Fruit fly (Drosophila melanogaster) whole organism, embryonic: Measurements from ENCODE around the gene CG11668.

ENCODE experiments used
- Antp ChIP-seq: fragments of 200-800 bp; sonication (Bioruptor generic); optimal IDR thresholded peaks from 3 replicates; lab custom pipeline; 2016; ENCODE audit warnings: missing biosample characterization, missing genetic modification characterization
- Atf6 ChIP-seq: fragments of 200-800 bp; sonication (Bioruptor generic); IDR thresholded peaks from 2 replicates; pipeline ENCODE4 v1.3.6; 2022; ENCODE audit warnings: missing biosample characterization, missing genetic modification characterization
- CG11723 ChIP-seq: fragments of 200-800 bp; sonication (Bioruptor generic); optimal IDR thresholded peaks from 2 replicates; lab custom pipeline; 2017; ENCODE audit warnings: missing biosample characterization, mild to moderate bottlenecking, missing genetic modification characterization
- CG13894 ChIP-seq: fragments of 200-800 bp; sonication (Bioruptor generic); optimal IDR thresholded peaks from 3 replicates; lab custom pipeline; 2018; ENCODE audit warnings: missing biosample characterization, mild to moderate bottlenecking, missing genetic modification characterization, moderate library complexity
- CG15073 ChIP-seq: fragments of 200-800 bp; sonication (Bioruptor generic); optimal IDR thresholded peaks from 2 replicates; lab custom pipeline; 2016; ENCODE audit warnings: missing biosample characterization, missing genetic modification characterization
- CG15479 ChIP-seq: fragments of 200-800 bp; sonication (Bioruptor generic); optimal IDR thresholded peaks from 3 replicates; lab custom pipeline; 2019; ENCODE audit warnings: missing biosample characterization, mild to moderate bottlenecking, missing genetic modification characterization, moderate library complexity
- CG15514 ChIP-seq: fragments of 200-800 bp; sonication (Bioruptor generic); optimal IDR thresholded peaks from 3 replicates; lab custom pipeline; 2017; ENCODE audit warnings: missing biosample characterization, missing genetic modification characterization, mild to moderate bottlenecking, moderate library complexity, missing genetic modification reagents
- CG17912 ChIP-seq: fragments of 200-800 bp; sonication (Bioruptor generic); optimal IDR thresholded peaks from 2 replicates; lab custom pipeline; 2018; ENCODE audit warnings: missing biosample characterization, mild to moderate bottlenecking, missing genetic modification characterization
- CG1792 ChIP-seq: fragments of 200-800 bp; sonication (Bioruptor generic); optimal IDR thresholded peaks from 2 replicates; lab custom pipeline; 2016; ENCODE audit warnings: missing biosample characterization, missing genetic modification characterization
- CG18764 ChIP-seq: fragments of 200-800 bp; sonication (Bioruptor generic); optimal IDR thresholded peaks from 3 replicates; lab custom pipeline; 2016; ENCODE audit warnings: missing biosample characterization, missing genetic modification characterization
- CG31224 ChIP-seq: fragments of 200-800 bp; sonication (Bioruptor generic); IDR thresholded peaks from 2 replicates; pipeline ENCODE4 v1.3.6; 2022; ENCODE audit warnings: missing biosample characterization, missing genetic modification characterization
- CG31441 ChIP-seq: fragments of 200-800 bp; sonication (Bioruptor generic); IDR thresholded peaks from 2 replicates; pipeline ENCODE4 v1.3.6; 2022; ENCODE audit warnings: missing biosample characterization, missing genetic modification characterization
- CG4730 ChIP-seq: fragments of 200-800 bp; sonication (Bioruptor generic); IDR thresholded peaks from 2 replicates; pipeline ENCODE4 v1.3.6; 2022; ENCODE audit warnings: missing biosample characterization, missing genetic modification characterization
- CG4820 ChIP-seq: fragments of 200-800 bp; sonication (Bioruptor generic); optimal IDR thresholded peaks from 3 replicates; lab custom pipeline; 2016; ENCODE audit warnings: missing biosample characterization, missing genetic modification characterization
- CG6689 ChIP-seq: fragments of 200-800 bp; sonication (Bioruptor generic); IDR thresholded peaks from 2 replicates; pipeline ENCODE4 v1.3.6; 2022; ENCODE audit warnings: missing biosample characterization, missing genetic modification characterization
- CG7745 ChIP-seq: fragments of 200-800 bp; sonication (Bioruptor generic); optimal IDR thresholded peaks from 2 replicates; lab custom pipeline; 2018; ENCODE audit warnings: missing biosample characterization, mild to moderate bottlenecking, missing genetic modification characterization, moderate library complexity
- CG8281 ChIP-seq: fragments of 200-800 bp; sonication (Bioruptor generic); optimal IDR thresholded peaks from 2 replicates; lab custom pipeline; 2018; ENCODE audit warnings: missing biosample characterization, mild to moderate bottlenecking, missing genetic modification characterization, moderate library complexity
- Dad ChIP-seq: fragments of 200-800 bp; sonication (Bioruptor generic); optimal IDR thresholded peaks from 3 replicates; lab custom pipeline; 2016; ENCODE audit warnings: missing biosample characterization, missing genetic modification characterization
- Ets65A ChIP-seq: fragments of 200-800 bp; sonication (Bioruptor generic); peaks from one replicate; lab custom pipeline; 2016; ENCODE audit warnings: missing biosample characterization, missing genetic modification characterization
- Fer2 ChIP-seq: fragments of 200-800 bp; sonication (Bioruptor generic); optimal IDR thresholded peaks from 2 replicates; lab custom pipeline; 2018; ENCODE audit warnings: missing biosample characterization, mild to moderate bottlenecking, missing genetic modification characterization, moderate library complexity
- Gug ChIP-seq: fragments of 200-800 bp; sonication (Bioruptor generic); IDR thresholded peaks from 4 replicates; pipeline ENCODE4 v1.3.6; 2022; ENCODE audit warnings: missing biosample characterization, missing genetic modification characterization
- HmgZ ChIP-seq: fragments of 200-800 bp; sonication (Bioruptor generic); optimal IDR thresholded peaks from 2 replicates; lab custom pipeline; 2018; ENCODE audit warnings: missing biosample characterization, mild to moderate bottlenecking, missing genetic modification characterization
- Hmr ChIP-seq: fragments of 200-800 bp; sonication (Bioruptor generic); optimal IDR thresholded peaks from 3 replicates; lab custom pipeline; 2017; ENCODE audit warnings: mild to moderate bottlenecking, missing biosample characterization, missing genetic modification reagents, missing genetic modification characterization
- Hr39 ChIP-seq: fragments of >200 bp; optimal IDR thresholded peaks from 2 replicates; lab custom pipeline; 2017
- Kr ChIP-seq: fragments of 200-800 bp; sonication (Bioruptor generic); optimal IDR thresholded peaks from 2 replicates; lab custom pipeline; 2017; ENCODE audit warnings: missing biosample characterization, mild to moderate bottlenecking, missing genetic modification characterization
- Lhr ChIP-seq: fragments of 200-800 bp; sonication (Bioruptor generic); optimal IDR thresholded peaks from 3 replicates; lab custom pipeline; 2017; ENCODE audit warnings: mild to moderate bottlenecking, missing biosample characterization, missing genetic modification reagents, missing genetic modification characterization
- Lim3 ChIP-seq: fragments of 200-800 bp; sonication (Bioruptor generic); IDR thresholded peaks from 2 replicates; pipeline ENCODE4 v1.3.6; 2022; ENCODE audit warnings: missing biosample characterization, missing genetic modification characterization
- Myb ChIP-seq: fragments of 200-800 bp; sonication (Bioruptor generic); optimal IDR thresholded peaks from 2 replicates; lab custom pipeline; 2016; ENCODE audit warnings: missing biosample characterization, missing genetic modification characterization
- Ravus ChIP-seq: fragments of 200-800 bp; sonication (Bioruptor generic); IDR thresholded peaks from 2 replicates; pipeline ENCODE4 v1.3.6; 2022; ENCODE audit warnings: missing biosample characterization, missing genetic modification characterization
- Ssrp ChIP-seq: fragments of 200-800 bp; sonication (Bioruptor generic); optimal IDR thresholded peaks from 2 replicates; lab custom pipeline; 2018; ENCODE audit warnings: missing biosample characterization, mild to moderate bottlenecking, missing genetic modification characterization, moderate library complexity
- bcd ChIP-seq: fragments of 200-800 bp; sonication (Bioruptor generic); optimal IDR thresholded peaks from 2 replicates; lab custom pipeline; 2017; ENCODE audit warnings: missing biosample characterization, mild to moderate bottlenecking, missing genetic modification characterization
- chn ChIP-seq: fragments of 200-800 bp; sonication (Bioruptor generic); optimal IDR thresholded peaks from 2 replicates; lab custom pipeline; 2016; ENCODE audit warnings: missing biosample characterization, missing genetic modification characterization
- ci ChIP-seq: fragments of 200-800 bp; sonication (Bioruptor generic); IDR thresholded peaks from 3 replicates; pipeline ENCODE4 v1.3.6; 2022; ENCODE audit warnings: missing biosample characterization, missing genetic modification characterization
- dpn ChIP-seq, 2 experiments: fragments of 200-800 bp; sonication (Bioruptor generic); optimal IDR thresholded peaks; 3 replicates each; lab custom pipeline; 2016; ENCODE audit warnings: missing biosample characterization in 2 of 2, missing genetic modification characterization in 2 of 2
- en ChIP-seq: fragments of 200-800 bp; sonication (Bioruptor generic); optimal IDR thresholded peaks from 2 replicates; lab custom pipeline; 2016; ENCODE audit warnings: missing biosample characterization, missing genetic modification characterization
- gsb ChIP-seq: fragments of 200-800 bp; sonication (Bioruptor generic); IDR thresholded peaks from 2 replicates; pipeline ENCODE4 v1.3.6; 2022; ENCODE audit warnings: missing biosample characterization, missing genetic modification characterization
- hbn ChIP-seq: fragments of 200-800 bp; sonication (Bioruptor generic); IDR thresholded peaks from 2 replicates; pipeline ENCODE4 v1.3.6; 2022; ENCODE audit warnings: missing biosample characterization, missing genetic modification characterization; ENCODE audit not compliant: partially characterized antibody
- inv ChIP-seq: fragments of 200-800 bp; sonication (Bioruptor generic); IDR thresholded peaks from 2 replicates; pipeline ENCODE4 v1.3.6; 2022; ENCODE audit warnings: missing biosample characterization, missing genetic modification characterization; ENCODE audit not compliant: partially characterized antibody
- jigr1 ChIP-seq: fragments of 200-800 bp; sonication (Bioruptor generic); IDR thresholded peaks from 3 replicates; pipeline ENCODE4 v1.3.6; 2022; ENCODE audit warnings: missing biosample characterization, missing genetic modification characterization
- lmd ChIP-seq: fragments of 200-800 bp; sonication (Bioruptor generic); IDR thresholded peaks from 2 replicates; pipeline ENCODE4 v1.3.6; 2022; ENCODE audit warnings: missing biosample characterization, missing genetic modification characterization
- nerfin-2 ChIP-seq: fragments of 200-800 bp; sonication (Bioruptor generic); IDR thresholded peaks from 2 replicates; pipeline ENCODE4 v1.3.6; 2022; ENCODE audit warnings: missing biosample characterization, missing genetic modification characterization; ENCODE audit not compliant: partially characterized antibody
- pfk ChIP-seq: fragments of 200-800 bp; sonication (Bioruptor generic); optimal IDR thresholded peaks from 2 replicates; lab custom pipeline; 2018; ENCODE audit warnings: missing biosample characterization, mild to moderate bottlenecking, missing genetic modification characterization, moderate library complexity
- run ChIP-seq: fragments of 200-800 bp; sonication (Bioruptor generic); optimal IDR thresholded peaks from 3 replicates; lab custom pipeline; 2018; ENCODE audit warnings: missing biosample characterization, mild to moderate bottlenecking, missing genetic modification characterization
- sob ChIP-seq: fragments of 200-800 bp; sonication (Bioruptor generic); IDR thresholded peaks from 2 replicates; pipeline ENCODE4 v1.3.6; 2022; ENCODE audit warnings: missing biosample characterization, missing genetic modification characterization
- tin ChIP-seq: fragments of 200-800 bp; sonication (Bioruptor generic); optimal IDR thresholded peaks from 3 replicates; lab custom pipeline; 2016; ENCODE audit warnings: missing biosample characterization, missing genetic modification characterization
- tx ChIP-seq: fragments of 200-800 bp; sonication (Bioruptor generic); optimal IDR thresholded peaks from 2 replicates; lab custom pipeline; 2016; ENCODE audit warnings: missing biosample characterization, missing genetic modification characterization
- vvl ChIP-seq: fragments of 200-800 bp; sonication (Bioruptor generic); IDR thresholded peaks from 2 replicates; pipeline ENCODE4 v1.3.6; 2022; ENCODE audit warnings: missing biosample characterization, missing genetic modification characterization
- wor ChIP-seq: fragments of 200-800 bp; sonication (Bioruptor generic); IDR thresholded peaks from 2 replicates; pipeline ENCODE4 v1.3.6; 2022; ENCODE audit warnings: missing biosample characterization, missing genetic modification characterization
- zen ChIP-seq: fragments of 200-800 bp; sonication (Bioruptor generic); optimal IDR thresholded peaks from 3 replicates; lab custom pipeline; 2018; ENCODE audit warnings: missing biosample characterization, mild to moderate bottlenecking, missing genetic modification characterization, moderate library complexity

Gene CG11668

dm6 chr3R:13078263-13078662 is 40.1 kb downstream of the CG11668 start (continued):
- TF ChIP-seq hbn (GFP tag; lab: Robert Waterston, UW) (no peak), ci (GFP tag; lab: Robert Waterston, UW) (peak; percentile 54; the same call in 2 of the 3 replicates), Lhr (peak; percentile 90)

DNA sequence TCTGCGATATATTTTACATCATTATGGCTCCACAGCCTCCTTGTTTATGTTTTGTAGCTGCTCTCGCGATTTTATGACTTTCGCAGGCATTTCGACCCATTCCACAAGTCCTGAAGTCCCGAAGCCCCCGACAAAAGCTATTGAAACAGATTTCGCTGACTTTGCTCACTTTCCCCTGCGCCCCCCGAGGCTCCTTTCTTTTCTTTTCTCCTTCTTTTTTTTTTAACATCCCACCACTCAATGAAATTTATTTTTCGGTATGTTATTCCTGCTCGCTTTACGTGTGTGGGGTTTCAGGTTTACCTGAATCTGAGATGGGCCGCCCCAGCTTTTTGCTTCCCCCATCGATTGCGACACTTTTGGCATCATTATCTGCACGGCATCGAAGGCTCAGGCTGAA is 44.2 kb downstream of the CG11668 start:
- no peak for TF ChIP-seq Antp (GFP tag; lab: Kevin White, UChicago)
- TF ChIP-seq CG13894: peak; percentile 82
- TF ChIP-seq Hr39 (lab: Kevin White, UChicago): peak; percentile 83
- TF ChIP-seq Ets65A (GFP tag; lab: Kevin White, UChicago): peak; percentile 91

dm6 chr3R:13085924-13086323 is 47.7 kb downstream of the CG11668 start, which contains the start of gene CG43063:
TSS of gene CG43063 (plus strand) at chr3R:13086224.
- no peak for TF ChIP-seq gsb (GFP tag; lab: Robert Waterston, UW)
- no peak for TF ChIP-seq Ravus (GFP tag; lab: Robert Waterston, UW)
- TF ChIP-seq Fer2 (tag; lab: Kevin White, UChicago): no peak
- TF ChIP-seq CG15479: no peak
- no peak for TF ChIP-seq Lim3 (GFP tag; lab: Robert Waterston, UW)
- no peak for TF ChIP-seq CG6689 (GFP tag; lab: Robert Waterston, UW)
- TF ChIP-seq CG8281 (tag; lab: Kevin White, UChicago): no peak
- no peak for TF ChIP-seq jigr1 (GFP tag; lab: Robert Waterston, UW)
- TF ChIP-seq CG4820 (GFP tag; lab: Kevin White, UChicago): no peak
- TF ChIP-seq CG11723 (GFP tag; lab: Kevin White, UChicago): no peak
- TF ChIP-seq vvl (GFP tag; lab: Robert Waterston, UW): no peak
- TF ChIP-seq chn (GFP tag; lab: Kevin White, UChicago): no peak
- no peak for TF ChIP-seq zen (tag; lab: Kevin White, UChicago)
- no peak for TF ChIP-seq CG17912
- TF ChIP-seq run: no peak
- TF ChIP-seq dpn (GFP tag; optimal IDR thresholded peaks at IDR 0.05; lab: Kevin White, UChicago): no peak
- no peak for TF ChIP-seq Dad (GFP tag; lab: Kevin White, UChicago)

- TF ChIP-seq CG15514 (GFP tag; lab: Kevin White, UChicago) (peak; percentile 29), Kr (GFP tag; lab: Kevin White, UChicago) (no peak), CG1792 (no peak), tin (GFP tag; lab: Kevin White, UChicago) (no peak), Atf6 (GFP tag; lab: Robert Waterston, UW) (no peak), HmgZ (peak; percentile 2), inv (GFP tag; lab: Robert Waterston, UW) (peak; percentile 53), CG7745 (tag; lab: Kevin White, UChicago) (no peak), Ssrp (tag; lab: Kevin White, UChicago) (no peak), pfk (GFP tag; lab: Kevin White, UChicago) (no peak), Gug (GFP tag; lab: Robert Waterston, UW) (no peak), lmd (GFP tag; lab: Robert Waterston, UW) (no peak), CG18764 (no peak), en (GFP tag; lab: Kevin White, UChicago) (no peak), Myb (GFP tag; lab: Kevin White, UChicago) (peak; percentile 64), nerfin-2 (no peak), bcd (GFP tag; lab: Kevin White, UChicago) (no peak), Hmr (GFP tag; lab: Kevin White, UChicago) (no peak), CG31441 (GFP tag; lab: Robert Waterston, UW) (no peak), zen (tag; lab: Kevin White, UChicago) (peak; percentile 66), sob (no peak), CG4730 (no peak), wor (GFP tag; lab: Robert Waterston, UW) (no peak), CG31224 (GFP tag; lab: Robert Waterston, UW) (no peak), tx (no peak), CG15073 (GFP tag; lab: Kevin White, UChicago) (no peak)
Measured at dm6 chr3R:13088395-13088794, 50.2 kb downstream of the CG11668 start, which contains the start of gene timeout. TSS of gene timeout (plus strand) at chr3R:13088651.
